Fruit fly (Drosophila melanogaster): ENCODE data around the gene CG3918.

Gene CG3918

dm6 chrX:6540215-6540821 is 16.1 kb downstream of the CG3918 start, which contains the start of gene CG34417 (continued):
- TF ChIP-seq CG15336 (GFP tag; IDR thresholded peaks at IDR 0.05) (peak; percentile 79), CG10631 (GFP tag; optimal IDR thresholded peaks at IDR 0.05) (peak; percentile 75), Hr39 (GFP tag; optimal IDR thresholded peaks at IDR 0.05) (peak; percentile 74), Lpt (GFP tag; optimal IDR thresholded peaks at IDR 0.05) (peak; percentile 68), Ets96B (tag; optimal IDR thresholded peaks at IDR 0.05) (peak; percentile 71), CG10669 (GFP tag; optimal IDR thresholded peaks at IDR 0.05) (peak; percentile 76), CG6276 (GFP tag; optimal IDR thresholded peaks at IDR 0.05) (peak; percentile 75), esn (GFP tag; optimal IDR thresholded peaks at IDR 0.05) (peak; percentile 87), Smox (GFP tag; optimal IDR thresholded peaks at IDR 0.05) (peak; percentile 78), svp (GFP tag) (peak; percentile 91), acj6 (GFP tag; optimal IDR thresholded peaks at IDR 0.05) (peak; percentile 82), Sox102F (GFP tag; optimal IDR thresholded peaks at IDR 0.05) (peak; percentile 74), CG9139 (GFP tag; optimal IDR thresholded peaks at IDR 0.05) (peak; percentile 27), CG11762 (GFP tag; optimal IDR thresholded peaks at IDR 0.05; ENCODE audit: insufficient read depth) (peak; percentile 69), CG11902 (GFP tag; optimal IDR thresholded peaks at IDR 0.05) (peak; percentile 67), Hr38 (GFP tag; optimal IDR thresholded peaks at IDR 0.05) (no peak), CG16779 (tag; optimal IDR thresholded peaks at IDR 0.05) (peak; percentile 70), topi (GFP tag; optimal IDR thresholded peaks at IDR 0.05) (peak; percentile 77), Sox14 (GFP tag; optimal IDR thresholded peaks at IDR 0.05) (peak; percentile 77), CG1621 (tag; optimal IDR thresholded peaks at IDR 0.05) (peak; percentile 59), CG8319 (GFP tag; optimal IDR thresholded peaks at IDR 0.05) (peak; percentile 55), CG3032 (tag; optimal IDR thresholded peaks at IDR 0.05) (peak; percentile 74), CG34406 (GFP tag; optimal IDR thresholded peaks at IDR 0.05) (peak; percentile 76), CG8119 (GFP tag; IDR thresholded peaks at IDR 0.05) (peak; percentile 85), cyc (GFP tag; optimal IDR thresholded peaks at IDR 0.05) (peak; percentile 64), achi (GFP tag; optimal IDR thresholded peaks at IDR 0.05) (peak; percentile 77), CG4318 (GFP tag; optimal IDR thresholded peaks at IDR 0.05) (peak; percentile 82), ss (GFP tag; optimal IDR thresholded peaks at IDR 0.05) (peak; percentile 68 to 79), salr (GFP tag; optimal IDR thresholded peaks at IDR 0.05) (peak; percentile 44 to 76), CG6163 (GFP tag; IDR thresholded peaks at IDR 0.05) (peak; percentile 66; the same call in 1 of the 3 replicates)

dm6 chrX:6541277-6541676 is 17.0 kb downstream of the CG3918 start:
- TF ChIP-seq Blimp-1 (GFP tag; optimal IDR thresholded peaks at IDR 0.05), result no peak
- TF ChIP-seq CG16779 (tag; optimal IDR thresholded peaks at IDR 0.05), result no peak
- no peak for TF ChIP-seq fkh (GFP tag; optimal IDR thresholded peaks at IDR 0.05)
- TF ChIP-seq CG10669 (GFP tag; optimal IDR thresholded peaks at IDR 0.05), result no peak
- TF ChIP-seq Sox15 (GFP tag; optimal IDR thresholded peaks at IDR 0.05), result no peak
- no peak for TF ChIP-seq fd59A (GFP tag; optimal IDR thresholded peaks at IDR 0.05)
- no peak for TF ChIP-seq esn (GFP tag; optimal IDR thresholded peaks at IDR 0.05)
- TF ChIP-seq Gug (GFP tag; IDR thresholded peaks at IDR 0.05), result no peak
- TF ChIP-seq CG11902 (GFP tag; optimal IDR thresholded peaks at IDR 0.05), result no peak
- no peak for TF ChIP-seq CG3032 (tag; optimal IDR thresholded peaks at IDR 0.05)
- TF ChIP-seq CG8632 (GFP tag; optimal IDR thresholded peaks at IDR 0.05), result no peak
- TF ChIP-seq Hr38 (GFP tag; optimal IDR thresholded peaks at IDR 0.05), result no peak
- no peak for TF ChIP-seq fd85E (GFP tag; optimal IDR thresholded peaks at IDR 0.05)
- TF ChIP-seq CG6163 (GFP tag; IDR thresholded peaks at IDR 0.05), result no peak
- TF ChIP-seq CG11294 (GFP tag; IDR thresholded peaks at IDR 0.05), result no peak
- no peak for TF ChIP-seq CG7368 (GFP tag; optimal IDR thresholded peaks at IDR 0.05)
